Worm (Caenorhabditis elegans) whole organism, L1 larva: ENCODE results near the gene F16B4.5.

ENCODE experiments used
- aly-2 ChIP-seq: fragments of 150-350 bp; optimal IDR thresholded peaks from 2 replicates; lab custom pipeline; 2014; ENCODE audit warnings: missing biosample characterization, missing genetic modification characterization
- ces-1 ChIP-seq: fragments of 150-350 bp; optimal IDR thresholded peaks from 2 replicates; lab custom pipeline; 2014; ENCODE audit warnings: missing biosample characterization, missing genetic modification reagents, missing genetic modification characterization
- efl-1 ChIP-seq, 4 experiments: fragments of 150-350 bp; optimal IDR thresholded peaks in 3 of 4; peaks in 1 of 4; 1 replicate in 1 of 4; 2 replicates in 3 of 4; lab custom pipeline; 2014; ENCODE audit warnings: missing biosample characterization in 2 of 4, missing genetic modification characterization in 2 of 4, missing genetic modification reagents in 2 of 4
- lin-15B ChIP-seq: fragments of 150-350 bp; sonication (generic microtip); optimal IDR thresholded peaks from 3 replicates; lab custom pipeline; 2014; ENCODE audit warnings: missing biosample characterization, missing genetic modification characterization
- nhr-76 ChIP-seq: sonication (generic microtip); optimal IDR thresholded peaks from 2 replicates; lab custom pipeline; 2017; ENCODE audit warnings: missing biosample characterization, missing genetic modification characterization
- snpc-4 ChIP-seq: fragments of 150-350 bp; optimal IDR thresholded peaks from 2 replicates; lab custom pipeline; 2014; ENCODE audit warnings: missing biosample characterization, missing genetic modification characterization

DNA sequence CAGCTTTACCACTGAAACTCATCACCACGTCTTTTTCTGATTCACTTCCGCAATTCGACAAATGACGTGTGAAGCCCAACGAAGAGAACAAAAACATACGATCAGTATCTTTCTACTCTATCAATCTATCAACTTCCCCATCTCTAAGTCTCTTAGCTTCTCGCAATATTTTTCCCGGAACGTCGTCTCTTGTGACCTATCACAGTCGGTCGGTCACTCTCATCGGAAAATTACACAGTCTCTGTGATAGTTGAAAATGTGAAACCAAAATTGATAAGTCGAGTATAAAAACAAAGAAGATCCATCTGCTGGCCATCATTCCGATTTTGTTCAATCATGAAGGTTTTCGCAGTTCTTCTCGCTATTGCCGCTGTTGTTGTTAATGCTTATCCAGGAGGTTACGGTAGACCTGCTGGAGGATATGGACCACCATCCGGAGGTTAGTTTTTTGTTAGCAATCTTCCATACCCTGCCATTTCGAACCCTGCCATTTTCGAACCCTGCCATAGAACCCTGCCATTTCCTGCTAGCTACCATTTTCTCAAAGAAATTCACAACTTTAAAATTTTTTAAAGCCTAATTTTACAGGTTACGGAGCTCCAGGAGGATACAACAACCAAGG lies 5.7 kb downstream of the F16B4.5 start, which contains the start of gene F16B4.4:
- no peak for TF ChIP-seq efl-1 (optimal IDR thresholded peaks at IDR 0.05; lab: Kevin White, UChicago)
- TF ChIP-seq efl-1 (GFP tag; optimal IDR thresholded peaks at IDR 0.05 in 1 of 2; lab: Kevin White, UChicago): no peak
- no peak for TF ChIP-seq lin-15B (tag; lab: Kevin White, UChicago)
- no peak for TF ChIP-seq ces-1 (GFP tag; lab: Kevin White, UChicago)
- TF ChIP-seq snpc-4 (tag; lab: Kevin White, UChicago): no peak
- no peak for TF ChIP-seq aly-2
- no peak for TF ChIP-seq nhr-76
